Fruit fly (Drosophila melanogaster) whole organism, adult: ENCODE measurements around the gene Tie.

Experiments
- CG12768 ChIP-seq: fragments of 200-800 bp; sonication (Bioruptor generic); optimal IDR thresholded peaks from 2 replicates; lab custom pipeline; 2017; ENCODE audit warnings: missing biosample characterization, missing genetic modification characterization, mild to moderate bottlenecking, moderate library complexity, missing genetic modification reagents
- CG14711 ChIP-seq: fragments of 200-800 bp; sonication (Bioruptor generic); optimal IDR thresholded peaks from 2 replicates; lab custom pipeline; 2018; ENCODE audit warnings: missing biosample characterization, mild to moderate bottlenecking, missing genetic modification characterization, moderate library complexity
- CG7101 ChIP-seq: fragments of 200-800 bp; sonication (Bioruptor generic); optimal IDR thresholded peaks from 2 replicates; lab custom pipeline; 2018; ENCODE audit warnings: missing biosample characterization, mild to moderate bottlenecking, missing genetic modification characterization, moderate library complexity
- Crg-1 ChIP-seq: fragments of 200-800 bp; sonication (Bioruptor generic); optimal IDR thresholded peaks from 2 replicates; lab custom pipeline; 2016; ENCODE audit warnings: missing biosample characterization, missing genetic modification characterization
- Mnt ChIP-seq: fragments of 200-800 bp; sonication (Bioruptor generic); optimal IDR thresholded peaks from 2 replicates; lab custom pipeline; 2016; ENCODE audit warnings: missing biosample characterization, mild to moderate bottlenecking, missing genetic modification characterization
- cic ChIP-seq: fragments of 200-800 bp; sonication (Bioruptor generic); optimal IDR thresholded peaks from 2 replicates; lab custom pipeline; 2017; ENCODE audit warnings: missing biosample characterization, mild to moderate bottlenecking, missing genetic modification characterization, moderate library complexity
- kay ChIP-seq: fragments of 200-800 bp; sonication (Bioruptor generic); peaks from one replicate; lab custom pipeline; 2016; ENCODE audit warnings: missing biosample characterization, missing genetic modification characterization, borderline replicate concordance
- pad ChIP-seq: fragments of 200-800 bp; sonication (Bioruptor generic); optimal IDR thresholded peaks from 3 replicates; lab custom pipeline; 2017; ENCODE audit warnings: missing biosample characterization, missing genetic modification characterization, mild to moderate bottlenecking, moderate library complexity, missing genetic modification reagents

DNA sequence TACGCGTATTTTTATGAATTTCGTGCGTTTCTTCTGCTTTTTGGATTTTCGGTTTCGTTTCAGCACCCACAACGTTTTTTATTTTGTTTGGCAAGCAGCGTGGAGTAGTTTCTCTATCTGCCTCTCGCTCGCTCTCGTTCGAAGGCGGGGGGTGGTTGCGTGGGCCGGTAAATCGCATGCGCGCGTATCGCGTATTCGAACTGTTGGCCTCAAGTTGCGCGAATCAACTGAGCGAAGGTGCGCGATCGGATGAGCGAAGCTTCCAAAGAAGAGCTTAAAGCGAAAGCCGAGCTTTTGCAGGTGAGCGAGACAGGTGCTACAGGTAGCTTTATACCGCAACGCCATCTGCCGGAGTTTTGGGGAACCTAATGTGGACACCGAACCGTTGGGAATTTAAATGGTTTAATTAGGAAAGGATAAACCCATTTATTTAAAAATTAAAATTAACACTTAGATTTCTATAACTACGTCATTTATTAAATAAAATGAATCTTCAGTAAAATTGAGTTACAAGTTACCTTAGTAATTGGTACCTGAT lies at the start of gene Tie:
- TF ChIP-seq CG14711 (tag; lab: Kevin White, UChicago) = no peak
- TF ChIP-seq Mnt (GFP tag; lab: Kevin White, UChicago) = no peak
- no peak for TF ChIP-seq CG7101 (tag; lab: Kevin White, UChicago)
- no peak for TF ChIP-seq Crg-1
- no peak for TF ChIP-seq CG12768 (GFP tag; lab: Kevin White, UChicago)
- TF ChIP-seq pad (GFP tag; lab: Kevin White, UChicago) = no peak
- TF ChIP-seq kay (GFP tag; lab: Kevin White, UChicago) = no peak
- TF ChIP-seq cic (GFP tag; lab: Kevin White, UChicago) = no peak
